Fruit fly (Drosophila melanogaster): ENCODE data around the gene CG33645.

The CG33645 gene

dm6 chr2L:13514262-13514937 lies 18.2 kb upstream of the CG33645 start (continued):
- no peak for TF ChIP-seq Dfd (GFP tag; optimal IDR thresholded peaks at IDR 0.05)
- TF ChIP-seq Lpt (GFP tag; optimal IDR thresholded peaks at IDR 0.05), result no peak
- TF ChIP-seq CG7745 (tag; optimal IDR thresholded peaks at IDR 0.05), result no peak
- peak; percentile 61 for TF ChIP-seq lab (GFP tag; optimal IDR thresholded peaks at IDR 0.05)
- peak; percentile 53 for TF ChIP-seq Ssrp (tag; optimal IDR thresholded peaks at IDR 0.05)
- TF ChIP-seq Rfx (GFP tag; IDR thresholded peaks at IDR 0.05), result peak; percentile 79
- peak; percentile 28 for TF ChIP-seq mam (GFP tag; optimal IDR thresholded peaks at IDR 0.05)
- peak in 1 of 2 experiments; percentile 73 for TF ChIP-seq Hr51 (GFP tag; optimal IDR thresholded peaks at IDR 0.05)
- no peak for TF ChIP-seq dimm (GFP tag; IDR thresholded peaks at IDR 0.05)
- no peak for TF ChIP-seq p53 (GFP tag; optimal IDR thresholded peaks at IDR 0.05)
- TF ChIP-seq NC2α (GFP tag; optimal IDR thresholded peaks at IDR 0.05), result no peak
- TF ChIP-seq jumu (GFP tag; optimal IDR thresholded peaks at IDR 0.05), result no peak
- TF ChIP-seq pros (GFP tag; optimal IDR thresholded peaks at IDR 0.05), result peak; percentile 32
- peak; percentile 78 for TF ChIP-seq mirr (GFP tag; optimal IDR thresholded peaks at IDR 0.05)
- TF ChIP-seq Side (GFP tag; optimal IDR thresholded peaks at IDR 0.05), result no peak
- TF ChIP-seq unpg (GFP tag; optimal IDR thresholded peaks at IDR 0.05), result peak; percentile 72
- no peak for TF ChIP-seq hb (GFP tag; IDR thresholded peaks at IDR 0.05; ENCODE audit: partially characterized antibody)
- TF ChIP-seq CG16815 (GFP tag; optimal IDR thresholded peaks at IDR 0.05), result peak; percentile 76
- TF ChIP-seq CG9876 (GFP tag; optimal IDR thresholded peaks at IDR 0.05), result no peak
- TF ChIP-seq lbe (GFP tag; optimal IDR thresholded peaks at IDR 0.05), result peak; percentile 21
- TF ChIP-seq Aef1 (GFP tag; IDR thresholded peaks at IDR 0.05), result peak; percentile 65
- TF ChIP-seq Ptx1 (GFP tag; IDR thresholded peaks at IDR 0.05), result peak; percentile 78
- peak; percentile 58 for TF ChIP-seq CG10543 (GFP tag; optimal IDR thresholded peaks at IDR 0.05)
- TF ChIP-seq Taf1 (GFP tag; IDR thresholded peaks at IDR 0.05), result peak; percentile 63; the same call in 1 of the 2 replicates
- no peak for TF ChIP-seq chn (GFP tag; optimal IDR thresholded peaks at IDR 0.05)
- TF ChIP-seq CG2199 (GFP tag; IDR thresholded peaks at IDR 0.05), result no peak
- no peak for TF ChIP-seq Blimp-1 (GFP tag; optimal IDR thresholded peaks at IDR 0.05)
- no peak for TF ChIP-seq CG8359 (GFP tag; optimal IDR thresholded peaks at IDR 0.05; ENCODE audit: borderline replicate concordance)
- TF ChIP-seq CG6254 (GFP tag; optimal IDR thresholded peaks at IDR 0.05), result peak; percentile 17
- no peak for TF ChIP-seq Sry-β (GFP tag; optimal IDR thresholded peaks at IDR 0.05)
- no peak for TF ChIP-seq stwl (tag; optimal IDR thresholded peaks at IDR 0.05)
- no peak for TF ChIP-seq unc-4 (GFP tag; IDR thresholded peaks at IDR 0.05; ENCODE audit: partially characterized antibody)
- TF ChIP-seq CG11695 (GFP tag; IDR thresholded peaks at IDR 0.05), result peak; percentile 56; the same call in 1 of the 3 replicates
- TF ChIP-seq Usf (GFP tag; optimal IDR thresholded peaks at IDR 0.05), result peak; percentile 71
- TF ChIP-seq CG6813 (GFP tag; optimal IDR thresholded peaks at IDR 0.05), result peak; percentile 4
- no peak for TF ChIP-seq gro (GFP tag; optimal IDR thresholded peaks at IDR 0.05)
- no peak for TF ChIP-seq Nf-YB (GFP tag; optimal IDR thresholded peaks at IDR 0.05)
- peak; percentile 3 for TF ChIP-seq schlank (tag; optimal IDR thresholded peaks at IDR 0.05)
- TF ChIP-seq prd (optimal IDR thresholded peaks at IDR 0.05), result no peak
- peak; percentile 72 for TF ChIP-seq prd (GFP tag; IDR thresholded peaks at IDR 0.05)
- no peak for TF ChIP-seq kah (GFP tag; optimal IDR thresholded peaks at IDR 0.05)
- no peak for TF ChIP-seq Dad (GFP tag; optimal IDR thresholded peaks at IDR 0.05)
- peak; percentile 59 for TF ChIP-seq fd3F (GFP tag; optimal IDR thresholded peaks at IDR 0.05)
- TF ChIP-seq CG14860 (GFP tag; IDR thresholded peaks at IDR 0.05; ENCODE audit: partially characterized antibody), result no peak
- no peak for TF ChIP-seq trh (GFP tag; optimal IDR thresholded peaks at IDR 0.05)
- no peak for TF ChIP-seq HLH4C (GFP tag; IDR thresholded peaks at IDR 0.05; ENCODE audit: partially characterized antibody)
- TF ChIP-seq sd (tag; optimal IDR thresholded peaks at IDR 0.05), result peak; percentile 65
- peak; percentile 62 for TF ChIP-seq CG12659 (GFP tag; optimal IDR thresholded peaks at IDR 0.05)
- no peak for TF ChIP-seq Jarid2 (GFP tag; optimal IDR thresholded peaks at IDR 0.05)
